Fruit fly (Drosophila melanogaster) whole organism, wandering third instar larva: ENCODE results near the gene CG33703.

Source experiments
- Abd-B ChIP-seq: fragments of >200 bp; optimal IDR thresholded peaks from 2 replicates; lab custom pipeline; 2017; ENCODE audit warnings: missing biosample characterization, missing genetic modification characterization
- CG32264 ChIP-seq: fragments of 200-800 bp; sonication (Bioruptor generic); optimal IDR thresholded peaks from 2 replicates; lab custom pipeline; 2016; ENCODE audit warnings: missing biosample characterization, missing genetic modification characterization
- CG9705 ChIP-seq: fragments of 200-800 bp; sonication (Bioruptor generic); optimal IDR thresholded peaks from 2 replicates; lab custom pipeline; 2018; ENCODE audit warnings: missing biosample characterization, mild to moderate bottlenecking, missing genetic modification characterization
- CrebA ChIP-seq: fragments of 200-800 bp; sonication (Bioruptor generic); optimal IDR thresholded peaks from 2 replicates; lab custom pipeline; 2016; ENCODE audit warnings: missing biosample characterization, mild to moderate bottlenecking, missing genetic modification characterization, borderline replicate concordance
- Dfd ChIP-seq: fragments of >200 bp; optimal IDR thresholded peaks from 2 replicates; lab custom pipeline; 2017; ENCODE audit warnings: missing biosample characterization, missing genetic modification characterization
- Dif ChIP-seq: fragments of 200-275, 200-300 bp; sonication (Bioruptor generic); optimal IDR thresholded peaks from 2 replicates; lab custom pipeline; 2018; ENCODE audit warnings: missing biosample characterization, missing genetic modification characterization; ENCODE audit not compliant: partially characterized antibody
- GATAd ChIP-seq: sonication (Bioruptor generic); optimal IDR thresholded peaks from 2 replicates; lab custom pipeline; 2016; ENCODE audit warnings: missing biosample characterization, missing genetic modification characterization
- HLH106 ChIP-seq: fragments of 200-800 bp; optimal IDR thresholded peaks from 3 replicates; lab custom pipeline; 2019; ENCODE audit warnings: missing biosample characterization, mild to moderate bottlenecking, missing genetic modification characterization, moderate library complexity
- Hnf4 ChIP-seq: fragments of 200-800 bp; sonication (Bioruptor generic); optimal IDR thresholded peaks from 2 replicates; lab custom pipeline; 2016; ENCODE audit warnings: missing biosample characterization, mild to moderate bottlenecking, missing genetic modification characterization
- Hr78 ChIP-seq: fragments of >200 bp; optimal IDR thresholded peaks from 2 replicates; lab custom pipeline; 2017; ENCODE audit warnings: missing biosample characterization, missing genetic modification characterization
- Hr83 ChIP-seq: fragments of 200-300 bp; sonication (Bioruptor generic); optimal IDR thresholded peaks from 2 replicates; lab custom pipeline; 2016; ENCODE audit warnings: missing biosample characterization, mild to moderate bottlenecking, missing genetic modification characterization, moderate library complexity; ENCODE audit not compliant: poor library complexity, severe bottlenecking
- Jra ChIP-seq: sonication (Bioruptor generic); optimal IDR thresholded peaks from 2 replicates; lab custom pipeline; 2016; ENCODE audit warnings: missing biosample characterization, missing genetic modification characterization
- Mio ChIP-seq: sonication (Bioruptor generic); optimal IDR thresholded peaks from 2 replicates; lab custom pipeline; 2016; ENCODE audit warnings: missing biosample characterization, missing genetic modification characterization
- N ChIP-seq: fragments of >200 bp; optimal IDR thresholded peaks from 2 replicates; lab custom pipeline; 2018; ENCODE audit warnings: missing biosample characterization, missing external identifiers, missing genetic modification characterization
- Rel ChIP-seq, 2 experiments: fragments of 200-800 bp; sonication (Bioruptor generic) in 1 of 2; optimal IDR thresholded peaks; 2 replicates in 1 of 2; 3 replicates in 1 of 2; lab custom pipeline; 2016 to 2019; ENCODE audit warnings: mild to moderate bottlenecking in 2 of 2, missing biosample characterization in 2 of 2, missing genetic modification characterization in 2 of 2, moderate library complexity in 1 of 2
- Vsx2 ChIP-seq: fragments of 200-300, 225-300 bp; sonication (Bioruptor generic); optimal IDR thresholded peaks from 2 replicates; lab custom pipeline; 2018; ENCODE audit warnings: missing biosample characterization, missing genetic modification characterization; ENCODE audit not compliant: partially characterized antibody
- br ChIP-seq: fragments of 200-800 bp; sonication (Bioruptor generic); optimal IDR thresholded peaks from 2 replicates; lab custom pipeline; 2016; ENCODE audit warnings: missing biosample characterization, missing genetic modification characterization
- dl ChIP-seq, 2 experiments: fragments of 175-275, 200-275 bp in 1 of 2; fragments of 200-275 bp in 1 of 2; sonication (Bioruptor generic); optimal IDR thresholded peaks; lab custom pipeline; 2018; ENCODE audit warnings: mild to moderate bottlenecking in 2 of 2, missing biosample characterization in 2 of 2, missing genetic modification characterization in 2 of 2, moderate library complexity in 2 of 2; ENCODE audit not compliant: partially characterized antibody in 2 of 2, insufficient read depth in 1 of 2
- dmrt93B ChIP-seq: fragments of 200-800 bp; sonication (Bioruptor generic); optimal IDR thresholded peaks from 2 replicates; lab custom pipeline; 2018; ENCODE audit warnings: missing biosample characterization, mild to moderate bottlenecking, missing genetic modification characterization
- dsf ChIP-seq: sonication (Bioruptor generic); optimal IDR thresholded peaks from 2 replicates; lab custom pipeline; 2016; ENCODE audit warnings: missing biosample characterization, missing genetic modification characterization, borderline replicate concordance
- foxo ChIP-seq, 2 experiments: fragments of 200-800 bp; sonication (Bioruptor generic); optimal IDR thresholded peaks; 2 replicates in 1 of 2; 3 replicates in 1 of 2; lab custom pipeline; 2016 to 2017; ENCODE audit warnings: missing biosample characterization in 2 of 2, missing genetic modification characterization in 2 of 2
- fru ChIP-seq: fragments of 200-800 bp; sonication (Bioruptor generic); optimal IDR thresholded peaks from 3 replicates; lab custom pipeline; 2016; ENCODE audit warnings: missing biosample characterization, mild to moderate bottlenecking, missing genetic modification characterization
- h ChIP-seq: fragments of 200-800 bp; sonication (Bioruptor generic); optimal IDR thresholded peaks from 3 replicates; lab custom pipeline; 2016; ENCODE audit warnings: missing biosample characterization, mild to moderate bottlenecking, missing genetic modification characterization
- jim ChIP-seq: fragments of 175-275, 200-325 bp; sonication (Bioruptor generic); optimal IDR thresholded peaks from 2 replicates; lab custom pipeline; 2016; ENCODE audit warnings: missing biosample characterization, mild to moderate bottlenecking, missing genetic modification characterization
- lola ChIP-seq: fragments of >200 bp; optimal IDR thresholded peaks from 2 replicates; lab custom pipeline; 2017; ENCODE audit warnings: missing biosample characterization, missing genetic modification characterization
- pan ChIP-seq: fragments of >200 bp; optimal IDR thresholded peaks from 2 replicates; lab custom pipeline; 2017
- psq ChIP-seq: fragments of 200-800 bp; sonication (Bioruptor generic); optimal IDR thresholded peaks from 3 replicates; lab custom pipeline; 2017; ENCODE audit warnings: missing biosample characterization, mild to moderate bottlenecking, missing genetic modification characterization, moderate library complexity
- rgr ChIP-seq: fragments of 200-800 bp; sonication (Bioruptor generic); optimal IDR thresholded peaks from 3 replicates; lab custom pipeline; 2016; ENCODE audit warnings: missing biosample characterization, mild to moderate bottlenecking, missing genetic modification characterization
- sv ChIP-seq: fragments of 200-800 bp; sonication (Bioruptor generic); optimal IDR thresholded peaks from 3 replicates; lab custom pipeline; 2016; ENCODE audit warnings: missing biosample characterization, missing genetic modification characterization
- tai ChIP-seq: sonication (Bioruptor generic); optimal IDR thresholded peaks from 2 replicates; lab custom pipeline; 2016; ENCODE audit warnings: missing biosample characterization, missing genetic modification characterization
- usp ChIP-seq: fragments of >200 bp; optimal IDR thresholded peaks from 2 replicates; lab custom pipeline; 2017; ENCODE audit warnings: missing biosample characterization, missing genetic modification characterization
- woc ChIP-seq: sonication (Bioruptor generic); optimal IDR thresholded peaks from 2 replicates; lab custom pipeline; 2016; ENCODE audit warnings: missing biosample characterization, mild to moderate bottlenecking, missing genetic modification characterization

The CG33703 gene

DNA sequence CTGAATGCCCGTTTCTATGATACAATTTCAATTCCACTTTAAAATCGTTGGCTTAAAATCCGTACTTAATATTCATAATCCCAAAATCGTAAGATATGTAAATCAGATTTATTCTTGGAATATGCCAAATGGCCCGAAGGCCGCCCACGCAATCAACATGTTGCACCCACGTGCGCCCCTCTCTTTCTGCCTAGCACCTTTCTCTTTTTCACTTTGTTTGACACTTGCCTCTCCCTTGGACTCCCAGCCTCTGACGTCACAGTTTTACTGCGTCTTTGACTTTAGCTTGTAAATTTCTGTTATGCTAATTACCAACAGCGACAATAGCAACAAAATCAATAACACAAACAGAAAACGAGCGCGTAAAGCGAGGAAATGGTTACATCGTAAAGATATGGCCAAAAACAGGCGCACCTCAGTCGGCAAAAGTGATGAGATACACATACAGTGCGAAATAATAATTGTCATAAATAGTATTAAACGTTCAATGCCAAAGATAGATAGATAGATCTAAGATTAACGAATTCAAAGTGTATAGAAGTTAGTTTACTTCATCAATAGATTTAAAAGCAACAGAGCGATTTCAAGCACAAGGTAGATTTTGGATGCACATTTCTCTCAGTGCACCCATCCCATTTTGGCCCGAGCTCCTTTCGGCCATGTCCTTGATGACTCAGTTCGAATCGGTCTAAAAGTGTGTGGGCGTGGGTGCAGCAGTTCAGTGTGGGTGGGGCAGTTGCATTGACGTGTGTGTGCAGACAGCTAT, 8.7 kb downstream of the CG33703 start:
- no peak for TF ChIP-seq Mio
- no peak for TF ChIP-seq woc (GFP tag; lab: Kevin White, UChicago)
- TF ChIP-seq foxo (GFP tag; optimal IDR thresholded peaks at IDR 0.05; lab: Kevin White, UChicago) = peak in 1 of 2 experiments; percentile 10
- TF ChIP-seq Jra (GFP tag; lab: Kevin White, UChicago) = no peak
- no peak for TF ChIP-seq tai (GFP tag; lab: Kevin White, UChicago)
- no peak for TF ChIP-seq Vsx2 (GFP tag; lab: Kevin White, UChicago)
- no peak for TF ChIP-seq Hr83 (GFP tag; lab: Kevin White, UChicago)
- no peak for TF ChIP-seq dmrt93B
- no peak for TF ChIP-seq dsf (GFP tag; lab: Kevin White, UChicago)
- TF ChIP-seq psq (GFP tag; lab: Kevin White, UChicago) = no peak
- TF ChIP-seq br = no peak
- TF ChIP-seq Hnf4 (GFP tag; lab: Kevin White, UChicago) = no peak
- TF ChIP-seq dl (GFP tag; optimal IDR thresholded peaks at IDR 0.05; lab: Kevin White, UChicago; ENCODE audit: insufficient read depth in 1 of 2, partially characterized antibody in 2 of 2) = no peak
- no peak for TF ChIP-seq Dif
- no peak for TF ChIP-seq Rel (GFP tag; optimal IDR thresholded peaks at IDR 0.05; lab: Kevin White, UChicago)
- no peak for TF ChIP-seq Rel (tag; optimal IDR thresholded peaks at IDR 0.05; lab: Kevin White, UChicago)
- TF ChIP-seq Dfd (GFP tag; lab: Kevin White, UChicago) = no peak
- TF ChIP-seq h (GFP tag; lab: Kevin White, UChicago) = peak; percentile 52
- TF ChIP-seq rgr (GFP tag; lab: Kevin White, UChicago) = no peak
- peak; percentile 18 for TF ChIP-seq fru (GFP tag; lab: Kevin White, UChicago)
- no peak for TF ChIP-seq CG9705 (GFP tag; lab: Kevin White, UChicago)

DNA sequence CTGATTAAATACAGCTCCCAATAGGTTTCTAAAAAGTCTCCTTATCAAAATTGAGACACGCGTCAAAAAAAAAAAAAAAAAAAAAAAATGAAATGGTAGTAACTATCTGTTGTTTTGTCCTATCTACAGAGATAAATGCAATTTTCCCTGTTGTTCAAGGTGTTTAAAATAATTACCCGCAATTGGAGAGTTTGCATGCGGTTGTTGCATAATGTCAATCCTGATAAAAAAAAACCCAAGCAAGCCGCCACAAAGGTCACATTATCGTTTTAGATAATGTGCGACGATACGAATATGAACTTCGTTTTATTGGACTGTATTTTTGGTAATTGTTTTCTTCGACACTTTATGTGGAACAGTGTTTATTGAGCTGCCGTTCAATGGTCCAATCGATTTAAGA, 9.6 kb downstream of the CG33703 start:
- no peak for TF ChIP-seq pan (lab: Kevin White, UChicago)
- no peak for TF ChIP-seq Hr83 (GFP tag; lab: Kevin White, UChicago)
- no peak for TF ChIP-seq dmrt93B
- TF ChIP-seq Mio = no peak
- TF ChIP-seq psq (GFP tag; lab: Kevin White, UChicago) = no peak
- no peak for TF ChIP-seq N
- TF ChIP-seq Vsx2 (GFP tag; lab: Kevin White, UChicago) = no peak
- TF ChIP-seq Jra (GFP tag; lab: Kevin White, UChicago) = no peak
- no peak for TF ChIP-seq CG32264 (GFP tag; lab: Kevin White, UChicago)

DNA sequence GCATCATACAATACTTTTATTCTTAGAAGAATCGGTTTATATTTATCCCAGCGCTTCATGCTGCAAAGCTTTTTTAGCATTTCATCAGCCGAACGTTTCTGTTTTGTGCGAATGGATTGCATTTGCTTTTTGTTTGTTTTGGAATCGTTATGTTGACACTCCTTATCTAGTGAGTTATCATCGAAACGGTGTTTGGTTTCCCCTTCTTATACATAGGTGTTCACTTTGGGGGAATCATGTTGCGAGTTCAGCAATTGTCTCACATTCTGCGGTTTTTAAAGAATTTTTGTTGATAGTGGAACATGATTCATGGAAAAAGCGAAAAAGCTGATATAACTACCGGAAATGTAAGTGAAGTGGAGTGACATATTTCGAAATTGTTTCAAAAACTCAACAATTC, 10.2 kb downstream of the CG33703 start:
- TF ChIP-seq sv (GFP tag; lab: Kevin White, UChicago) (no peak), Mio (no peak), Hr78 (no peak), GATAd (GFP tag; lab: Kevin White, UChicago) (no peak), CG32264 (GFP tag; lab: Kevin White, UChicago) (no peak), Dfd (GFP tag; lab: Kevin White, UChicago) (no peak), Vsx2 (GFP tag; lab: Kevin White, UChicago) (no peak), dl (GFP tag; optimal IDR thresholded peaks at IDR 0.05; lab: Kevin White, UChicago; ENCODE audit: insufficient read depth in 1 of 2, partially characterized antibody in 2 of 2) (no peak), HLH106 (no peak), lola (no peak), N (no peak), CG9705 (GFP tag; lab: Kevin White, UChicago) (no peak), h (GFP tag; lab: Kevin White, UChicago) (no peak)

DNA sequence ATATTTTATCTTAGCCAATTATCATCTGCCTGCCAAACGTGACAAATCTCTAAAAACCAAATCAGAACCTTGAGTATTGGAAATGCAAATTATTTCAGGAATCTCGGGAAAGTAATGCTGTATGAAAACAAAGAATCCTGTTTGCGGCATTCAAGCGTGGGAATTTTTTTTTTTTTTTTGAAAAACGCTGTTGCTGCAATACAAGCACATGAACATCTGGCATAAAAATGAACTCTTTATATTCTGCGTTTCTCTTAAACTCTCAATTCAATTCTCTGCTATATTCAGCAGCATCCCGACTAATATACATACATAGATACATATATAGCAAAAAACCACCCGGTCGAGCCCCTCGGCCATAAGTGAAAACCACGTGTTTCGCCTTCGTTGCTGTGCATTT, 11.2 kb downstream of the CG33703 start:
- TF ChIP-seq Hr78 (no peak), Jra (GFP tag; lab: Kevin White, UChicago) (no peak), usp (GFP tag; lab: Kevin White, UChicago) (no peak), lola (no peak), N (no peak), CrebA (no peak), Abd-B (GFP tag; lab: Kevin White, UChicago) (no peak), dl (GFP tag; optimal IDR thresholded peaks at IDR 0.05; lab: Kevin White, UChicago; ENCODE audit: insufficient read depth in 1 of 2, partially characterized antibody in 2 of 2) (no peak), Dif (no peak), br (no peak), jim (no peak), Rel (GFP tag; optimal IDR thresholded peaks at IDR 0.05; lab: Kevin White, UChicago) (no peak), Rel (tag; optimal IDR thresholded peaks at IDR 0.05; lab: Kevin White, UChicago) (no peak), h (GFP tag; lab: Kevin White, UChicago) (no peak), psq (GFP tag; lab: Kevin White, UChicago) (no peak), HLH106 (no peak), fru (GFP tag; lab: Kevin White, UChicago) (no peak)
